Worm (Caenorhabditis elegans) whole organism, midembryonic: ENCODE measurements around the gene F44E5.5.

Experiments used
- T22C8.4 ChIP-seq: fragments of 200-800 bp; sonication (Bioruptor generic); IDR thresholded peaks from 2 replicates; pipeline ENCODE4 v1.3.6; 2022; ENCODE audit warnings: missing genetic modification characterization, missing compliant biosample characterization
- cog-1 ChIP-seq: sonication (generic microtip); optimal IDR thresholded peaks from 2 replicates; lab custom pipeline; 2016; ENCODE audit warnings: missing genetic modification characterization, missing compliant biosample characterization
- flt-1 ChIP-seq: fragments of 200-800 bp; sonication (Bioruptor generic); IDR thresholded peaks from 2 replicates; pipeline ENCODE4 v1.3.6; 2022; ENCODE audit warnings: missing genetic modification characterization, missing compliant biosample characterization
- klf-2 ChIP-seq: fragments of 200-800 bp; sonication (Bioruptor generic); conservative IDR thresholded peaks from 2 replicates; pipeline ENCODE4 v1.3.6; 2022; ENCODE audit warnings: missing genetic modification reagents, missing genetic modification characterization, missing compliant biosample characterization
- med-1 ChIP-seq: sonication (generic microtip); optimal IDR thresholded peaks from 2 replicates; lab custom pipeline; 2017; ENCODE audit warnings: missing genetic modification characterization, mild to moderate bottlenecking, missing compliant biosample characterization, antibody characterized with exemption, missing genetic modification reagents; ENCODE audit not compliant: insufficient read depth
- ref-1 ChIP-seq: fragments of 200-800 bp; sonication (Bioruptor generic); conservative IDR thresholded peaks from 2 replicates; pipeline ENCODE4 v1.3.6; 2022; ENCODE audit warnings: missing genetic modification reagents, missing genetic modification characterization, missing compliant biosample characterization
- tab-1 ChIP-seq: fragments of 200-800 bp; sonication (Bioruptor generic); IDR thresholded peaks from 2 replicates; pipeline ENCODE4 v1.3.6; 2022; ENCODE audit warnings: missing genetic modification characterization, missing compliant biosample characterization
- ztf-23 ChIP-seq: fragments of 200-800 bp; sonication (Bioruptor generic); IDR thresholded peaks from 2 replicates; pipeline ENCODE4 v1.3.6; 2022; ENCODE audit warnings: missing genetic modification reagents, missing genetic modification characterization, missing compliant biosample characterization
- ztf-29 ChIP-seq: fragments of 200-800 bp; sonication (Bioruptor generic); IDR thresholded peaks from 2 replicates; pipeline ENCODE4 v1.3.6; 2022; ENCODE audit warnings: missing genetic modification reagents, missing genetic modification characterization, missing compliant biosample characterization

F44E5.5 gene

DNA sequence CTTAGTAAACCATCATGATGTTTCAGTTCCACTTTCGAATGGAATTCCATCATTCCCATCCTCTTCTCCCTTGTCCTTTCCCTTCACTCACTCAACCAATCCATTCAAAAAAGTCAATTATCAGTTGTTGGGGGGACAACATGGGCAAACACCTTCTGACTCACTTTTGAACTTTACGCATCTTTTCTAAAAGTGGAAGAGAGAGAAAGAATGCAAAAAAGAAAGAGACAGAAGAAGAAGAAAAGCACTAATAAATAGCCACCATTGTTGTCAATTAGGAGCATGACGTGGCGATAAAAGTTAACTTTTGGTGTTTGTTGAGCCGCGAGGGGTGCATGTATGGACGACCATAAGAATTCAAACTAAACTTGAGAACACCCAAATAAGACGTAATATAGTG, 28.6 kb downstream of the F44E5.5 start:
- no peak for TF ChIP-seq tab-1 (GFP tag; lab: Robert Waterston, UW)
- TF ChIP-seq T22C8.4: no peak
- no peak for TF ChIP-seq cog-1 (tag; lab: Kevin White, UChicago)
- TF ChIP-seq klf-2 (GFP tag; lab: Robert Waterston, UW): no peak
- no peak for TF ChIP-seq ztf-23 (GFP tag; lab: Robert Waterston, UW)
- no peak for TF ChIP-seq ref-1 (GFP tag; lab: Robert Waterston, UW)

DNA sequence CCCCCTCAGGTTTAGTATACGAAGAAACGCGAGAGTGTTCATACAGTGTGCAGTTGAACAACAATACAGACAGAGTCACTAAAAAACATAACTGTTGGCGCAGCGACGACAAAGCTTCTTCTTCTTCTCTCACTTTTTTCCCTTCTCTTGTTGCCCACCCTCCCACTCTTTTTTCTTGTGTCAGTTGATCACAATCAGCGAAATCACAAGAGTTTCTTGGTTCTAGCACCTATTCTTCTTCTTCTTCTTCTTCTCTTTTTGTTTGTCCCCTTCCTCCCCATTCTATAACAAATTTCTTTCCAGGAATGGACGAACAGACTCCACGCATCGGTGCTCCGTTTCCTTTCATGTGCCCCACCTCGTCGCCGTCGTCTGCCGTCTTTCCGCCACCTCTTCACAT, 31.0 kb downstream of the F44E5.5 start, which contains the start of gene F43G6.4:
TSS of gene F43G6.4 (plus strand) at position 301 of the 400 bp plus-strand sequence.
- TF ChIP-seq T22C8.4 (no peak), med-1 (GFP tag; lab: Kevin White, UChicago) (no peak), ztf-23 (GFP tag; lab: Robert Waterston, UW) (no peak), flt-1 (no peak), cog-1 (tag; lab: Kevin White, UChicago) (no peak)

DNA sequence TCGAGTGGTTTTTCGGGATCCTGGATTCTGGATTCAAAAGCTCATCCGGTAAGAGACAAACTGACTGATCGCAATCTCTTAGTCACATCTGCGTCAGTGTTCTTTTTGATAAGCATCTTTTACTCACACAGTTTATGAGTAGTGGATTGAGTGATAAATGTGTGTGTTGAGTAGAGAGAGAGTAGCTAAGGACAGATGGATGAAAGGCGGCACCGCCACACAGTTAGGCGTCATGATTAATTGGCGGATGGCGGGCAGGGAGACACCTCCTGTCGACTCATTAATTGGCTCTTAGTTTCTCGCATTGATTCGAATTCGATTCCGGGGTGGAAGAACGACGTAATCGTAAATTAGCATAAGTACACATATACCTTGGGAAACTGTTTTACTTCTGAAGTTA, 34.9 kb downstream of the F44E5.5 start:
- no peak for TF ChIP-seq cog-1 (tag; lab: Kevin White, UChicago)
- TF ChIP-seq klf-2 (GFP tag; lab: Robert Waterston, UW): no peak
- TF ChIP-seq ztf-29: no peak
- TF ChIP-seq ztf-23 (GFP tag; lab: Robert Waterston, UW): no peak
- TF ChIP-seq tab-1 (GFP tag; lab: Robert Waterston, UW): no peak
- no peak for TF ChIP-seq T22C8.4

DNA sequence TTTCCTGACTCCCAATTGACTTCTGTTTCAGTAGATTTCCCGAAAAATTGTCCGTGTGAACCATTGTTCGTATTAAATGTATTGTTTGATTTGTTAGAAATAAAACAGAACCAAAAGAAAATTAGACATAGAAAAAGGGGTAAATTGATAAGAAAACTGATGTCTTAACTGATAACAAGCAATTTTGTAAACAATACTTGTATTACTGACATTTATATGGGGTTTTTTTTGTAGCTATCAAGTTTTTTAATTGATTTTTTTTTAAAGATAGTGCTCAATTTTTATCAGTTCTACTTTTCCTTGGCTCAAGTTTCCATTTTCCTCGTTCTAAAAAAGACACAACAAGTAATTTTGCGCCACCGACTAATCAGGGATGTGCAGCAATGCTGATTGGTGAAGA, 37.7 kb downstream of the F44E5.5 start:
- no peak for TF ChIP-seq med-1 (GFP tag; lab: Kevin White, UChicago)
- no peak for TF ChIP-seq cog-1 (tag; lab: Kevin White, UChicago)
- no peak for TF ChIP-seq flt-1
- no peak for TF ChIP-seq ztf-29

DNA sequence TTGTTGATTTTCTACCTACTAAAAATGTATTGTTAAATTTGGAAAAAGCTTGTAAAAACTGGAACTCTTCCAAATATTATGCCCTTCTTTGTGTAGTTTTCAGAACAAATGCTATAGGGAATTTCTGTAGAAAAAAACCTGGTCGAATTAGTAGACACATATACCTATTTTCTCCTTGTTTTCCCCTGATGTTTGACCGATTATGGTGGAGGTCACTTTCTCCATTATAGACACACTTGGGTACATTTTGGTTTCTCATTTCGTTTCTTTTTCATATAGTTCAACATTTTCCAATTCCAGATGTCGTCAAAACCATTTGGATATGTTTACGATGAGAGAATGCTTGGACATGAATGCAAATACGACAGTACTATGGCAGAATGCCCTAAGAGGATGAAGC, 39.3 kb downstream of the F44E5.5 start, which contains the start of gene hda-5:
TSS of gene hda-5 (plus strand) at position 301 of the 400 bp plus-strand sequence.
- TF ChIP-seq T22C8.4 (no peak), flt-1 (no peak), ztf-29 (no peak), ref-1 (GFP tag; lab: Robert Waterston, UW) (no peak), klf-2 (GFP tag; lab: Robert Waterston, UW) (no peak), med-1 (GFP tag; lab: Kevin White, UChicago) (no peak), ztf-23 (GFP tag; lab: Robert Waterston, UW) (no peak), cog-1 (tag; lab: Kevin White, UChicago) (no peak), tab-1 (GFP tag; lab: Robert Waterston, UW) (no peak)

DNA sequence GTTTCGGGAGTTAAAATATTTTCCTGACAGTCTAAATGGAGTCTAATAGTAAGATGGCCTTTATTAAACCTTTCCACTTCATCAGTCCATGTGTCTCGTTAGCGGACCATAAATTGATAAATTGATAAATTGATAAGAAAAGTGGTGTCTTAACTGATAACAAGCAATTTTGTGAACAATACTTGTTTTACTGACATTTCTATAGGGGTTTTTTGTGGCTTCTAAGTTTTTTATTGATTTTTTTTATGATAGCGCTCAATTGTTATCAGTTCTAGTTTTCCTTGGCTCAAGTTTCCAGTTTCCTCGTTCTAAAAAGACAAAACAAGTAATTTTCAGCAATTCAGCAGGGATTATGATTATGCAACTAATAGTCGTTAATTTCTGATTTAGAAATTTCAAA, 43.0 kb downstream of the F44E5.5 start, which contains the start of gene F43G6.17:
TSS of gene F43G6.17 (plus strand) at position 301 of the 400 bp plus-strand sequence.
- TF ChIP-seq tab-1 (GFP tag; lab: Robert Waterston, UW): no peak
- TF ChIP-seq klf-2 (GFP tag; lab: Robert Waterston, UW): no peak
- TF ChIP-seq ztf-23 (GFP tag; lab: Robert Waterston, UW): no peak
- no peak for TF ChIP-seq T22C8.4
- no peak for TF ChIP-seq ref-1 (GFP tag; lab: Robert Waterston, UW)
- TF ChIP-seq med-1 (GFP tag; lab: Kevin White, UChicago): no peak
- TF ChIP-seq flt-1: no peak
- no peak for TF ChIP-seq ztf-29
- no peak for TF ChIP-seq cog-1 (tag; lab: Kevin White, UChicago)

DNA sequence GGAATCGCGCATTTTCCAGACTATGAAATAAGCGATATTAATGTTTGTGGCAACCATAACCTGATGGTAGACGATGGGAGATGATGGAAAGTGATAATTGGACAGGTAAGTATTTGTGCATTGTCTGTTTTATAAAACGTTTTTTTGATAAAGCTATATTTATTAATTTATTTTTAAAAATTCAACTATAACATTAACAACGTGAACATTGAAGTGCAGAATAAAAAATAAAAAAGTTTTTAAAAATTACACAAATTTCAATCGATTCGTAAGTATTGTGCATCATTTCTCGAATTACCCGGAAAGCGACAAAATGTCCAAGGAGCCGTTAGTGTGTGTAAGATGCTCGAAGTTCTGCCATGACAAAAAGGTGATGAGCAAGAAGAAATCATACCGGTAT, 46.8 kb downstream of the F44E5.5 start, which contains the start of gene jmjd-1.1:
TSS of gene jmjd-1.1 (plus strand) at position 301 of the 400 bp plus-strand sequence.
- no peak for TF ChIP-seq ref-1 (GFP tag; lab: Robert Waterston, UW)
- no peak for TF ChIP-seq med-1 (GFP tag; lab: Kevin White, UChicago)
- no peak for TF ChIP-seq ztf-23 (GFP tag; lab: Robert Waterston, UW)
- no peak for TF ChIP-seq klf-2 (GFP tag; lab: Robert Waterston, UW)
- no peak for TF ChIP-seq ztf-29
- TF ChIP-seq T22C8.4: no peak
- TF ChIP-seq flt-1: no peak
- no peak for TF ChIP-seq cog-1 (tag; lab: Kevin White, UChicago)
- no peak for TF ChIP-seq tab-1 (GFP tag; lab: Robert Waterston, UW)

DNA sequence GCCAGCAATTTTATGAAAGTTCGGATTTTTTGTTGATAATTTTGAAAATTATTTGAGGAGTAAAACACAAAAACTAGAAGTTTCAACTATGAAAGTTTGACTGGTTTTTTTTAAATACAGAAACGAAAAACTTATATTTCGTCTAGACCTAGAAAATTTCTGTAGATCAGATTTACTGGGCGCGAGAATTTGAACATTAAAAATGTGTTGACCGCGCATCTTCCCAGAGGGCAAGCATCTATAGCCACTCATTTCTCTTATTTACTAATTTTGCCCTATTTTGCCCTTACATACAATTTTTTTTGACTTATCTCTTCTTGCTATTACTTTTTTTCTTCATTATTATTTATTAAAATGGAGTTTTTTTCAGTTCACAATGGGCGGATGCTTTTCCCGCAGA, 49.5 kb downstream of the F44E5.5 start, which contains the start of gene F43G6.10:
TSS of gene F43G6.10 (plus strand) at position 371 of the 400 bp plus-strand sequence.
- TF ChIP-seq cog-1 (tag; lab: Kevin White, UChicago): no peak
- no peak for TF ChIP-seq med-1 (GFP tag; lab: Kevin White, UChicago)
- TF ChIP-seq tab-1 (GFP tag; lab: Robert Waterston, UW): no peak
- TF ChIP-seq ztf-29: no peak
- no peak for TF ChIP-seq flt-1
- no peak for TF ChIP-seq ztf-23 (GFP tag; lab: Robert Waterston, UW)
- no peak for TF ChIP-seq ref-1 (GFP tag; lab: Robert Waterston, UW)
- TF ChIP-seq klf-2 (GFP tag; lab: Robert Waterston, UW): no peak
- no peak for TF ChIP-seq T22C8.4

DNA sequence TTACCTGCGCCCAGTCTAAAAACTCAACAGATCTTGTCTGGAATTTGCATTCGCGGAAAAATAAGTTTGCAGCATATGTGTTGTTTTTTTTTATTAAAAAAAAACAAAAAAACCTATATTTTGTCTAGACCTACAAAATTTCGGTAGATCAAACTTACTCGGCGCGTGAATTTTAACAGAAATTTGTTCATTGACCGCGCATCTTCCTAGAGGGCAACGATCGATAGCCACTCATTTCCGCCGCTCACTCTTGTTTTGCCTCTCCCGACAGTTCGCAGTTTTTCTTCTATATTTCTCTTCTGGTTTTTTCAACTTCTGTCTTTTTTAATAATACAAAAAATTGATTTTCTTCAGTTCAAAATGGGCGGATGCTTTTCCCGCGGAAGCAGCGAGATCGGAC, 51.0 kb downstream of the F44E5.5 start, which contains the start of gene F43G6.7:
TSS of gene F43G6.7 (plus strand) at position 355 of the 400 bp plus-strand sequence.
- TF ChIP-seq ztf-23 (GFP tag; lab: Robert Waterston, UW) (no peak), ztf-29 (no peak), ref-1 (GFP tag; lab: Robert Waterston, UW) (no peak), tab-1 (GFP tag; lab: Robert Waterston, UW) (no peak), klf-2 (GFP tag; lab: Robert Waterston, UW) (no peak), flt-1 (no peak), med-1 (GFP tag; lab: Kevin White, UChicago) (no peak), T22C8.4 (no peak), cog-1 (tag; lab: Kevin White, UChicago) (no peak)

DNA sequence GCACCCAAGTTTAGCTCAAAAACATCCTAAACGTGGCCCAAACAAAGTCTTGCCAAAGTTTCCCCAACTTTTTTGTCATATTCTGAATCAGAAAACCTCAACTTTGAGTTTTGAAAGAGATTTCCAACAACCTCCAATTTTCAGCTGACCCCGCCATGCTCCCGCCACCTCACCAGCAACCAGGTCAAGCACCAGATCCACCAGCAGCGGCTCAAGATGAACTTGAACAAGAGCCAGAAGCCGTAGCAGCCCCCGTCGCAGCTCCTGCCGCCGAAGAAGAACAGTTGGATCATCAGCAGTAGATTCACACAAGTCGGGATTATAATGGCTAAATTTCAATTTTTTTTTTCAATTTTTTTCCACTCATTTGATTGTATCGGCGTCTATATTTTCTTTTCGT, 51.8 kb downstream of the F44E5.5 start:
- TF ChIP-seq med-1 (GFP tag; lab: Kevin White, UChicago) (no peak), ztf-29 (no peak), cog-1 (tag; lab: Kevin White, UChicago) (no peak), ref-1 (GFP tag; lab: Robert Waterston, UW) (no peak), T22C8.4 (no peak), tab-1 (GFP tag; lab: Robert Waterston, UW) (no peak), klf-2 (GFP tag; lab: Robert Waterston, UW) (no peak), flt-1 (no peak), ztf-23 (GFP tag; lab: Robert Waterston, UW) (no peak)
